Fruit fly (Drosophila melanogaster): Measurements from ENCODE around the gene RpS3.

The RpS3 gene

DNA sequence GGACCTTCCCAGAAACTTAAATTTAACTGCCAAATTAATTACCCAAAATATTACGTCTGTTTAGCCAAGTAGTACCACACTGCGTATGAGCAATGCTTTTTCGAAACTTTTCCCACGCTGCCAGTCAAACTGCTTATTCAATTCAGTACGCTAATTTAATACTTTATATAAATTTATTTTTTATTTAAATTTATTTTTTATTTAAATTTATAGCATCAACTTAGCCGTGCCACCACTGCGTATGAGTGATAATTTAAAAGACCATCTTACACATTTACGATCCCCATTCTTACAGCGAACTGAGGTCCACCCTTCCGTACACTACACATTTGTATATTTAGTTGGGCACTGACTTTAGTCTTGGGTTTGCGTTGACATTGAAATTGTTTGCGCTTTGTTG is 23.0 kb upstream of the RpS3 start:
- TF ChIP-seq foxo (GFP tag; optimal IDR thresholded peaks at IDR 0.05): peak in 1 of 2 experiments; percentile 38
- TF ChIP-seq rgr (GFP tag; optimal IDR thresholded peaks at IDR 0.05): peak; percentile 9
- peak; percentile 43 for TF ChIP-seq HLH106 (tag; optimal IDR thresholded peaks at IDR 0.05)
- TF ChIP-seq dmrt93B (GFP tag; optimal IDR thresholded peaks at IDR 0.05): peak; percentile 22
- TF ChIP-seq Dfd (GFP tag; optimal IDR thresholded peaks at IDR 0.05): no peak
- TF ChIP-seq Mio (GFP tag; optimal IDR thresholded peaks at IDR 0.05): no peak
- TF ChIP-seq Sp1 (GFP tag; optimal IDR thresholded peaks at IDR 0.05): peak; percentile 48

- TF ChIP-seq Dfd (GFP tag; optimal IDR thresholded peaks at IDR 0.05) (no peak), br (GFP tag; optimal IDR thresholded peaks at IDR 0.05) (no peak), lola (GFP tag; optimal IDR thresholded peaks at IDR 0.05) (no peak), OdsH (GFP tag; optimal IDR thresholded peaks at IDR 0.05) (no peak), brk (GFP tag; optimal IDR thresholded peaks at IDR 0.05) (no peak), fru (GFP tag; optimal IDR thresholded peaks at IDR 0.05) (no peak), Vsx2 (GFP tag; optimal IDR thresholded peaks at IDR 0.05; ENCODE audit: partially characterized antibody) (no peak), psq (GFP tag; optimal IDR thresholded peaks at IDR 0.05) (no peak), N (GFP tag; optimal IDR thresholded peaks at IDR 0.05) (no peak), Dif (GFP tag; optimal IDR thresholded peaks at IDR 0.05; ENCODE audit: partially characterized antibody) (no peak), Abd-B (GFP tag; optimal IDR thresholded peaks at IDR 0.05) (no peak), pan (optimal IDR thresholded peaks at IDR 0.05) (no peak)
Observed at dm6 chr3R:23336513-23336912, 22.1 kb upstream of the RpS3 start.

DNA sequence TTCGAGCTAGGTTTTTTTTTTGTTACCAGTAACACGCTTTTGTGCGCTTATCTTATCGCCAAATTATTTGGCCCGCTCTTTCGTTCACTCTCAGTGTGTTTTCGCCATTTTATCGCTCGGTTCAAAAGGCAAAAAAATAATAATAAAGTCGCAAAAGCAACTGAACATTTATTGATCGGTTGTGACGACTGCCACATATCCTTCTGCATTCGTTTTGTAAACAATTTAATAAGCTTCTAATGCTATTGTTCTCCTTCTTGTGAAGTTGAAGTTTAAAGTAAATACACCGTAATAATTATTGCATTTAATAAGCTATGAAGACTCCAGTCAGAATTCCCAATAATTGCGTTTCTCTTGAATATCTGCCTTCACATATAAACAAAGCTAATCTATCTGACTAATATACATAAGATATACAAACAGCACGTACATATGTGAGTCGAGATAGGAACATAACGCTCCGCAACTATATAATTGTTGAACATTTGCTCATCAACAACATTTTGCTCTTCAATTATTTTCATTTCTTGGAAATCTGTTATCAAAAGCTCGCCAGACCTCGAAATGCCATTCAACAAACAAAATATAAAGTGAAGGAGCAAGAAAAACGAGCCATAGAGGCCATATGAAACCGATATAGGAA is 21.3 kb upstream of the RpS3 start:
- TF ChIP-seq dl (GFP tag; optimal IDR thresholded peaks at IDR 0.05; ENCODE audit: insufficient read depth in 1 of 2, partially characterized antibody in 2 of 2) (no peak), psq (GFP tag; optimal IDR thresholded peaks at IDR 0.05) (peak; percentile 40), ey (GFP tag; optimal IDR thresholded peaks at IDR 0.05) (peak; percentile 65), N (GFP tag; optimal IDR thresholded peaks at IDR 0.05) (no peak), Jra (GFP tag; optimal IDR thresholded peaks at IDR 0.05) (no peak), Hnf4 (GFP tag; optimal IDR thresholded peaks at IDR 0.05) (peak; percentile 27), GATAd (GFP tag; optimal IDR thresholded peaks at IDR 0.05) (no peak), tai (GFP tag; optimal IDR thresholded peaks at IDR 0.05) (peak; percentile 37), HLH106 (tag; optimal IDR thresholded peaks at IDR 0.05) (peak; percentile 34), CG9705 (GFP tag; optimal IDR thresholded peaks at IDR 0.05) (no peak), Myc (optimal IDR thresholded peaks at IDR 0.05) (no peak), usp (GFP tag; optimal IDR thresholded peaks at IDR 0.05) (no peak), CrebA (GFP tag; optimal IDR thresholded peaks at IDR 0.05; ENCODE audit: borderline replicate concordance) (peak; percentile 1), Vsx2 (GFP tag; optimal IDR thresholded peaks at IDR 0.05; ENCODE audit: partially characterized antibody) (no peak), dsf (GFP tag; optimal IDR thresholded peaks at IDR 0.05; ENCODE audit: borderline replicate concordance) (no peak), jim (GFP tag; optimal IDR thresholded peaks at IDR 0.05) (no peak), woc (GFP tag; optimal IDR thresholded peaks at IDR 0.05) (peak; percentile 7), sv (GFP tag; optimal IDR thresholded peaks at IDR 0.05) (no peak), Sp1 (GFP tag; optimal IDR thresholded peaks at IDR 0.05) (peak; percentile 32), Mio (GFP tag; optimal IDR thresholded peaks at IDR 0.05) (no peak), pan (optimal IDR thresholded peaks at IDR 0.05) (no peak), Rel (GFP tag; optimal IDR thresholded peaks at IDR 0.05) (no peak), Rel (tag; optimal IDR thresholded peaks at IDR 0.05) (peak; percentile 56), brk (GFP tag; optimal IDR thresholded peaks at IDR 0.05) (no peak), OdsH (GFP tag; optimal IDR thresholded peaks at IDR 0.05) (peak; percentile 34), Dif (GFP tag; optimal IDR thresholded peaks at IDR 0.05; ENCODE audit: partially characterized antibody) (no peak), CG32264 (GFP tag; optimal IDR thresholded peaks at IDR 0.05) (no peak), Hr83 (GFP tag; optimal IDR thresholded peaks at IDR 0.05; ENCODE audit: poor library complexity, severe bottlenecking) (no peak), rgr (GFP tag; optimal IDR thresholded peaks at IDR 0.05) (peak; percentile 54), Hr78 (GFP tag; optimal IDR thresholded peaks at IDR 0.05) (no peak), dmrt93B (GFP tag; optimal IDR thresholded peaks at IDR 0.05) (no peak), h (GFP tag; optimal IDR thresholded peaks at IDR 0.05) (peak; percentile 69), fru (GFP tag; optimal IDR thresholded peaks at IDR 0.05) (peak; percentile 68), lola (GFP tag; optimal IDR thresholded peaks at IDR 0.05) (no peak), foxo (GFP tag; optimal IDR thresholded peaks at IDR 0.05) (peak in 1 of 2 experiments; percentile 67), br (GFP tag; optimal IDR thresholded peaks at IDR 0.05) (peak; percentile 7), sage (GFP tag; optimal IDR thresholded peaks at IDR 0.05) (no peak), Abd-B (GFP tag; optimal IDR thresholded peaks at IDR 0.05) (no peak), Dfd (GFP tag; optimal IDR thresholded peaks at IDR 0.05) (no peak)

Data from whole organism, wandering third instar larva.